Fruit fly (Drosophila melanogaster) whole organism, wandering third instar larva: ENCODE results near the gene jhamt.

Source experiments
- Jra ChIP-seq: sonication (Bioruptor generic); optimal IDR thresholded peaks from 2 replicates; lab custom pipeline; 2016; ENCODE audit warnings: missing biosample characterization, missing genetic modification characterization
- OdsH ChIP-seq: fragments of 200-800 bp; sonication (Bioruptor generic); optimal IDR thresholded peaks from 2 replicates; lab custom pipeline; 2016; ENCODE audit warnings: missing biosample characterization, mild to moderate bottlenecking, missing genetic modification characterization
- Vsx2 ChIP-seq: fragments of 200-300, 225-300 bp; sonication (Bioruptor generic); optimal IDR thresholded peaks from 2 replicates; lab custom pipeline; 2018; ENCODE audit warnings: missing biosample characterization, missing genetic modification characterization; ENCODE audit not compliant: partially characterized antibody
- ey ChIP-seq: fragments of 200-800 bp; sonication (Bioruptor generic); optimal IDR thresholded peaks from 2 replicates; lab custom pipeline; 2016; ENCODE audit warnings: missing biosample characterization, missing genetic modification characterization
- h ChIP-seq: fragments of 200-800 bp; sonication (Bioruptor generic); optimal IDR thresholded peaks from 3 replicates; lab custom pipeline; 2016; ENCODE audit warnings: missing biosample characterization, mild to moderate bottlenecking, missing genetic modification characterization
- jim ChIP-seq: fragments of 175-275, 200-325 bp; sonication (Bioruptor generic); optimal IDR thresholded peaks from 2 replicates; lab custom pipeline; 2016; ENCODE audit warnings: missing biosample characterization, mild to moderate bottlenecking, missing genetic modification characterization

- TF ChIP-seq OdsH (GFP tag; lab: Kevin White, UChicago) (no peak), h (no peak), jim (GFP tag; lab: Kevin White, UChicago) (no peak), ey (GFP tag; lab: Kevin White, UChicago) (no peak), Vsx2 (GFP tag; lab: Kevin White, UChicago) (no peak), Jra (GFP tag; lab: Kevin White, UChicago) (no peak)
Observed at dm6 chr2L:16324833-16325232, 40.9 kb upstream of the jhamt start.
